Worm (Caenorhabditis elegans) whole organism, L4 larva: Measurements from ENCODE around the gene T14G11.1.

Experiments
- F37D6.2 ChIP-seq: sonication (generic microtip); optimal IDR thresholded peaks from 2 replicates; lab custom pipeline; 2016; ENCODE audit warnings: mild to moderate bottlenecking, missing genetic modification characterization, missing compliant biosample characterization
- R02D3.7 ChIP-seq: fragments of 150-350 bp; sonication (generic microtip); optimal IDR thresholded peaks from 3 replicates; lab custom pipeline; 2014; ENCODE audit warnings: missing biosample characterization, missing genetic modification characterization
- T20F7.1 ChIP-seq: fragments of 200-800 bp; sonication (Bioruptor generic); optimal IDR thresholded peaks from 2 replicates; lab custom pipeline; 2018; ENCODE audit warnings: mild to moderate bottlenecking, missing genetic modification characterization, missing compliant biosample characterization
- Y48G9A.11 ChIP-seq: fragments of 200-800 bp; sonication (Bioruptor generic); IDR thresholded peaks from 2 replicates; pipeline ENCODE4 v1.3.6; 2022; ENCODE audit warnings: missing genetic modification reagents, missing genetic modification characterization, missing compliant biosample characterization
- Y75B8A.6 ChIP-seq: fragments of 200-800 bp; sonication (Bioruptor generic); IDR thresholded peaks from 2 replicates; pipeline ENCODE4 v1.3.6; 2022; ENCODE audit warnings: missing genetic modification reagents, missing genetic modification characterization, missing compliant biosample characterization
- ZK337.2 ChIP-seq: fragments of 200-800 bp; sonication (Bioruptor generic); IDR thresholded peaks from 2 replicates; pipeline ENCODE4 v1.3.6; 2022; ENCODE audit warnings: missing genetic modification reagents, missing genetic modification characterization, missing compliant biosample characterization
- ZK546.5 ChIP-seq, 2 experiments: sonication (generic microtip); optimal IDR thresholded peaks; 2 replicates each; lab custom pipeline; 2017; ENCODE audit warnings: missing biosample characterization in 2 of 2, missing genetic modification characterization in 2 of 2
- ama-1 ChIP-seq: fragments of 150-350 bp; optimal IDR thresholded peaks from 2 replicates; lab custom pipeline; 2014; ENCODE audit warnings: inconsistent platforms, mixed read lengths
- attf-4 ChIP-seq: sonication (generic microtip); optimal IDR thresholded peaks from 3 replicates; lab custom pipeline; 2017; ENCODE audit warnings: missing biosample characterization, missing genetic modification characterization
- ceh-32 ChIP-seq: sonication (generic microtip); optimal IDR thresholded peaks from 2 replicates; lab custom pipeline; 2016; ENCODE audit warnings: mild to moderate bottlenecking, missing genetic modification characterization, missing compliant biosample characterization; ENCODE audit not compliant: poor library complexity
- ceh-62 ChIP-seq: sonication (generic microtip); optimal IDR thresholded peaks from 2 replicates; lab custom pipeline; 2017; ENCODE audit warnings: missing biosample characterization, missing genetic modification characterization
- ceh-82 ChIP-seq: sonication (generic microtip); optimal IDR thresholded peaks from 2 replicates; lab custom pipeline; 2017; ENCODE audit warnings: missing biosample characterization, missing genetic modification characterization
- ces-1 ChIP-seq: fragments of 150-350 bp; sonication (generic microtip); optimal IDR thresholded peaks from 4 replicates; lab custom pipeline; 2014; ENCODE audit warnings: missing biosample characterization, missing genetic modification reagents, missing genetic modification characterization
- ctbp-1 ChIP-seq: fragments of 200-800 bp; sonication (Bioruptor generic); IDR thresholded peaks from 2 replicates; pipeline ENCODE4 v1.3.6; 2022; ENCODE audit warnings: missing genetic modification reagents, missing genetic modification characterization, missing compliant biosample characterization
- daf-12 ChIP-seq: fragments of 150-350 bp; optimal IDR thresholded peaks from 2 replicates; lab custom pipeline; 2014; ENCODE audit warnings: missing biosample characterization, missing genetic modification reagents, missing genetic modification characterization
- daf-16 ChIP-seq, 3 experiments: sonication (generic microtip); optimal IDR thresholded peaks; 2 replicates each; lab custom pipeline; 2016 to 2017; ENCODE audit warnings: missing genetic modification characterization in 3 of 3, missing genetic modification reagents in 3 of 3, mild to moderate bottlenecking in 2 of 3, missing compliant biosample characterization in 2 of 3, missing biosample characterization in 1 of 3, moderate library complexity in 1 of 3
- daf-8 ChIP-seq: fragments of 200-800 bp; sonication (Bioruptor generic); IDR thresholded peaks from 2 replicates; pipeline ENCODE4 v1.3.6; 2022; ENCODE audit warnings: missing genetic modification characterization, missing compliant biosample characterization
- dmd-9 ChIP-seq: fragments of 200-800 bp; sonication (Bioruptor generic); IDR thresholded peaks from 2 replicates; pipeline ENCODE4 v1.3.6; 2022; ENCODE audit warnings: missing genetic modification reagents, missing genetic modification characterization, missing compliant biosample characterization
- dpl-1 ChIP-seq: fragments of 150-350 bp; optimal IDR thresholded peaks from 2 replicates; lab custom pipeline; 2014; ENCODE audit warnings: missing biosample characterization, missing genetic modification reagents, missing genetic modification characterization
- dve-1 ChIP-seq: sonication (generic microtip); optimal IDR thresholded peaks from 2 replicates; lab custom pipeline; 2017; ENCODE audit warnings: antibody characterized with exemption, mild to moderate bottlenecking, missing genetic modification characterization, missing compliant biosample characterization; ENCODE audit not compliant: insufficient read depth
- fos-1 ChIP-seq: fragments of 150-350 bp; optimal IDR thresholded peaks from 2 replicates; lab custom pipeline; 2014; ENCODE audit warnings: missing biosample characterization, missing genetic modification characterization
- hlh-11 ChIP-seq: fragments of 200-800 bp; sonication (Bioruptor generic); optimal IDR thresholded peaks from 2 replicates; lab custom pipeline; 2018; ENCODE audit warnings: mild to moderate bottlenecking, missing genetic modification characterization, missing compliant biosample characterization
- hlh-30 ChIP-seq: sonication (generic microtip); optimal IDR thresholded peaks from 2 replicates; lab custom pipeline; 2017; ENCODE audit warnings: antibody characterized with exemption, mild to moderate bottlenecking, missing genetic modification characterization, missing compliant biosample characterization; ENCODE audit not compliant: insufficient read depth
- jun-1 ChIP-seq: fragments of 150-350 bp; optimal IDR thresholded peaks from 2 replicates; lab custom pipeline; 2014; ENCODE audit warnings: missing biosample characterization, missing genetic modification reagents, missing genetic modification characterization
- lin-13 ChIP-seq: fragments of 150-350 bp; optimal IDR thresholded peaks from 2 replicates; lab custom pipeline; 2014; ENCODE audit warnings: missing biosample characterization, missing genetic modification reagents, missing genetic modification characterization
- lin-15B ChIP-seq: fragments of 150-350 bp; sonication (generic microtip); optimal IDR thresholded peaks from 3 replicates; lab custom pipeline; 2014; ENCODE audit warnings: missing biosample characterization, missing genetic modification characterization
- lin-38 ChIP-seq: fragments of 200-800 bp; sonication (Bioruptor generic); IDR thresholded peaks from 2 replicates; pipeline ENCODE4 v1.3.6; 2022; ENCODE audit warnings: missing genetic modification reagents, missing genetic modification characterization, missing compliant biosample characterization
- lir-3 ChIP-seq: sonication (generic microtip); optimal IDR thresholded peaks from 2 replicates; lab custom pipeline; 2016; ENCODE audit warnings: mild to moderate bottlenecking, missing genetic modification characterization, missing compliant biosample characterization
- mep-1 ChIP-seq: fragments of 150-350 bp; sonication (generic microtip); optimal IDR thresholded peaks from 3 replicates; lab custom pipeline; 2014; ENCODE audit warnings: missing biosample characterization, missing genetic modification characterization
- mes-2 ChIP-seq: sonication (generic microtip); optimal IDR thresholded peaks from 2 replicates; lab custom pipeline; 2016; ENCODE audit warnings: missing genotype, mild to moderate bottlenecking, missing genetic modification characterization, missing compliant biosample characterization; ENCODE audit not compliant: poor library complexity, severe bottlenecking
- nhr-28 ChIP-seq: fragments of 150-350 bp; optimal IDR thresholded peaks from 2 replicates; lab custom pipeline; 2014; ENCODE audit warnings: missing biosample characterization, missing genetic modification characterization
- nhr-41 ChIP-seq: fragments of 200-800 bp; sonication (Bioruptor generic); IDR thresholded peaks from 2 replicates; pipeline ENCODE4 v1.3.6; 2022; ENCODE audit warnings: missing genetic modification reagents, missing genetic modification characterization, missing compliant biosample characterization
- nhr-48 ChIP-seq: sonication (generic microtip); optimal IDR thresholded peaks from 2 replicates; lab custom pipeline; 2016; ENCODE audit warnings: mild to moderate bottlenecking, missing genetic modification characterization, missing compliant biosample characterization
- nhr-6 ChIP-seq: fragments of 150-350 bp; optimal IDR thresholded peaks from 2 replicates; lab custom pipeline; 2014; ENCODE audit warnings: missing biosample characterization, missing genetic modification characterization
- nhr-76 ChIP-seq: fragments of 150-350 bp; optimal IDR thresholded peaks from 2 replicates; lab custom pipeline; 2014; ENCODE audit warnings: missing biosample characterization, missing genetic modification characterization
- php-3 ChIP-seq: fragments of 200-800 bp; sonication (Bioruptor generic); IDR thresholded peaks from 2 replicates; pipeline ENCODE4 v1.3.6; 2022; ENCODE audit warnings: missing genetic modification reagents, missing genetic modification characterization, missing compliant biosample characterization
- pqm-1 ChIP-seq: sonication (generic microtip); optimal IDR thresholded peaks from 2 replicates; lab custom pipeline; 2017; ENCODE audit warnings: missing biosample characterization, missing genetic modification characterization
- sdz-12 ChIP-seq: fragments of 200-800 bp; sonication (Bioruptor generic); optimal IDR thresholded peaks from 2 replicates; lab custom pipeline; 2018; ENCODE audit warnings: mild to moderate bottlenecking, missing genetic modification characterization, missing compliant biosample characterization
- set-16 ChIP-seq: fragments of 200-800 bp; sonication (Bioruptor generic); IDR thresholded peaks from 2 replicates; pipeline ENCODE4 v1.3.6; 2022; ENCODE audit warnings: missing genetic modification reagents, missing genetic modification characterization, missing compliant biosample characterization
- skn-1 ChIP-seq: fragments of 150-350 bp; optimal IDR thresholded peaks from 2 replicates; lab custom pipeline; 2014; ENCODE audit warnings: missing biosample characterization, missing genetic modification characterization
- snpc-1.2 ChIP-seq: fragments of 200-800 bp; sonication (Bioruptor generic); IDR thresholded peaks from 2 replicates; pipeline ENCODE4 v1.3.6; 2022; ENCODE audit warnings: missing genetic modification reagents, missing genetic modification characterization, missing compliant biosample characterization
- snpc-4 ChIP-seq: fragments of 150-350 bp; optimal IDR thresholded peaks from 2 replicates; lab custom pipeline; 2014; ENCODE audit warnings: missing biosample characterization, missing genetic modification characterization
- spr-3 ChIP-seq: fragments of 200-800 bp; sonication (Bioruptor generic); optimal IDR thresholded peaks from 2 replicates; lab custom pipeline; 2018; ENCODE audit warnings: mild to moderate bottlenecking, missing genetic modification characterization, missing compliant biosample characterization
- tra-1 ChIP-seq: fragments of 200-800 bp; sonication (Bioruptor generic); IDR thresholded peaks from 2 replicates; pipeline ENCODE4 v1.3.6; 2022; ENCODE audit warnings: missing genetic modification reagents, missing genetic modification characterization, missing compliant biosample characterization
- unc-130 ChIP-seq: sonication (generic microtip); optimal IDR thresholded peaks from 2 replicates; lab custom pipeline; 2016; ENCODE audit warnings: missing genetic modification reagents, missing genetic modification characterization, missing compliant biosample characterization
- unc-62 ChIP-seq, 3 experiments: fragments of 150-350 bp in 1 of 3; sonication (generic microtip); optimal IDR thresholded peaks in 2 of 3; peaks in 1 of 3; 1 replicate in 1 of 3; 2 replicates in 2 of 3; lab custom pipeline; 2014 to 2017; ENCODE audit warnings: missing biosample characterization in 3 of 3, missing genetic modification characterization in 3 of 3, missing genetic modification reagents in 3 of 3, missing genotype in 1 of 3
- zfp-3 ChIP-seq: fragments of 200-800 bp; sonication (Bioruptor generic); conservative IDR thresholded peaks from 2 replicates; pipeline ENCODE4 v1.3.6; 2022; ENCODE audit warnings: missing genetic modification reagents, missing genetic modification characterization, missing compliant biosample characterization
- zip-11 ChIP-seq: fragments of 200-800 bp; sonication (Bioruptor generic); IDR thresholded peaks from 2 replicates; pipeline ENCODE4 v1.3.6; 2022; ENCODE audit warnings: missing genetic modification characterization, missing compliant biosample characterization
- ztf-7 ChIP-seq: fragments of 150-350 bp; optimal IDR thresholded peaks from 2 replicates; lab custom pipeline; 2014; ENCODE audit warnings: missing biosample characterization, missing genetic modification characterization

Gene T14G11.1

DNA sequence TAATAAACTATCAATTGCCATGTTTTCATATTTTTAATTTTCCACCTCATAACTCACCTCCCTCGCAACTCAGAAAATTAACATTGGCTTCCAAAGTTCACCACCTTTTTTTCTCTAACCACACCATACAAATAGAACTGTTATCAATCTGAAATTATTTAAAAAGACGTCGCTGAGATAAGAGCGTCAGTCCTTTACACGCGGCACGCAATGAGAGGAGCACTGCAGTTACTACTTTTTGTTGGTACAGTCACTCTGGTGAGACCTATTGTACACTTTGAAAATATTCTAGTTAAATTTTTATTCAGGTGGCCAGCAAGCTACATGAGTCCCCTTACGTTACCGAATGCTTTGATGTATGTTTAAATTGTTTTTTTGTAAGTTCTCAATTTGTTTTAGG, 5.9 kb downstream of the T14G11.1 start, which contains the start of gene T02C5.1 (continued):
- TF ChIP-seq R02D3.7 (tag; lab: Kevin White, UChicago) (no peak), nhr-41 (no peak), ZK546.5 (tag; optimal IDR thresholded peaks at IDR 0.05; lab: Kevin White, UChicago) (no peak), Y48G9A.11 (no peak), nhr-48 (tag; lab: Kevin White, UChicago) (no peak), ZK337.2 (GFP tag; lab: Robert Waterston, UW) (no peak), hlh-11 (tag; lab: Kevin White, UChicago) (peak; percentile 5), lin-15B (tag; lab: Kevin White, UChicago) (no peak), snpc-4 (no peak), ceh-82 (tag; lab: Kevin White, UChicago) (no peak), fos-1 (tag; lab: Kevin White, UChicago) (no peak), pqm-1 (tag; lab: Kevin White, UChicago) (peak; percentile 63), spr-3 (GFP tag; lab: Kevin White, UChicago) (no peak), daf-12 (tag; lab: Kevin White, UChicago) (no peak), ceh-32 (tag; lab: Kevin White, UChicago) (no peak), daf-8 (GFP tag; lab: Robert Waterston, UW) (no peak), mes-2 (peak; percentile 58), ama-1 (lab: Kevin White, UChicago) (peak; percentile 78), zip-11 (GFP tag; lab: Robert Waterston, UW) (no peak), snpc-1.2 (GFP tag; lab: Robert Waterston, UW) (no peak), zfp-3 (GFP tag; lab: Robert Waterston, UW) (no peak), lin-38 (GFP tag; lab: Robert Waterston, UW) (no peak), F37D6.2 (tag; lab: Kevin White, UChicago) (no peak), nhr-28 (tag; lab: Kevin White, UChicago) (peak; percentile 50), ces-1 (GFP tag; lab: Kevin White, UChicago) (no peak), jun-1 (tag; lab: Kevin White, UChicago) (no peak), ceh-62 (tag; lab: Kevin White, UChicago) (no peak), dve-1 (peak; percentile 50), ctbp-1 (GFP tag; lab: Robert Waterston, UW) (no peak), unc-62 (GFP tag; optimal IDR thresholded peaks at IDR 0.05 in 1 of 2; lab: Kevin White, UChicago) (no peak), unc-62 (tag; optimal IDR thresholded peaks at IDR 0.05; lab: Kevin White, UChicago) (no peak), mep-1 (tag; lab: Kevin White, UChicago) (peak; percentile 8), ztf-7 (tag; lab: Kevin White, UChicago) (no peak), skn-1 (no peak), sdz-12 (no peak), set-16 (GFP tag; lab: Robert Waterston, UW) (no peak)

DNA sequence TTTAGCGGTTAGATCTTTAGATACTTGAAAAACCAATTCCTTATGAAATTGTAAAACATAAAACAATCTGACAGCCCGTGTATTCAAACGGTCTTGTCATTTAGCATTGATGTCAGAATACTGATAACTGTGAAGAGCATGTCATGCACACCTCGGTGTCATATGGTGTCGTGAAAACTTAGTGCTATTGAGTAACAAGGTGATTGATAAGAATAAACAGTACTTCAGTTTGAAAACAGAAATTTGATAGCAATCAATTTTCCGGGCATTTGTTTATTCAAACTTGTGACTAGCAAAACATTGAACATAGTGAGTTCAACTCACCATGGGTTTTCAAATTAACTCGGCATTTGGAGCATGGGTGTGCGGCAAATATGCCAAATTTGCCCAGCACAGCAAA, 6.5 kb downstream of the T14G11.1 start:
- TF ChIP-seq nhr-6 (tag; lab: Kevin White, UChicago) (no peak), daf-16 (GFP tag; optimal IDR thresholded peaks at IDR 0.05; lab: Kevin White, UChicago) (no peak), daf-16 (tag; optimal IDR thresholded peaks at IDR 0.05; lab: Kevin White, UChicago) (peak; percentile 94), lin-13 (no peak), dmd-9 (no peak), unc-130 (GFP tag; lab: Kevin White, UChicago) (no peak), lir-3 (no peak), set-16 (GFP tag; lab: Robert Waterston, UW) (no peak), tra-1 (GFP tag; lab: Robert Waterston, UW) (peak; percentile 79; the same call in 1 of the 2 replicates), fos-1 (tag; lab: Kevin White, UChicago) (no peak), attf-4 (tag; lab: Kevin White, UChicago) (no peak), dpl-1 (GFP tag; lab: Kevin White, UChicago) (no peak), Y75B8A.6 (no peak), dve-1 (peak; percentile 90), hlh-30 (tag; lab: Kevin White, UChicago) (peak; percentile 68), ctbp-1 (GFP tag; lab: Robert Waterston, UW) (no peak), nhr-48 (tag; lab: Kevin White, UChicago) (peak; percentile 1), unc-62 (GFP tag; optimal IDR thresholded peaks at IDR 0.05 in 1 of 2; lab: Kevin White, UChicago) (peak in 1 of 2 experiments; percentile 26), unc-62 (tag; optimal IDR thresholded peaks at IDR 0.05; lab: Kevin White, UChicago) (no peak), nhr-41 (peak; percentile 25; the same call in 1 of the 2 replicates), php-3 (GFP tag; lab: Robert Waterston, UW) (peak; percentile 69; the same call in 1 of the 2 replicates), T20F7.1 (no peak), nhr-76 (no peak), mes-2 (peak; percentile 6), hlh-11 (tag; lab: Kevin White, UChicago) (peak; percentile 84), snpc-1.2 (GFP tag; lab: Robert Waterston, UW) (0 out of 2 replicates have a peak, but pooled peaks have one; percentile 19)
